Worm (Caenorhabditis elegans) whole organism, late embryonic: ENCODE results near the gene C30G7.3.

Experiments
- C38D4.7 ChIP-seq: fragments of 200-800 bp; sonication (Bioruptor generic); optimal IDR thresholded peaks from 2 replicates; lab custom pipeline; 2018; ENCODE audit warnings: mild to moderate bottlenecking, missing genetic modification characterization, moderate library complexity, missing compliant biosample characterization
- F13H6.1 ChIP-seq: sonication (generic microtip); optimal IDR thresholded peaks from 2 replicates; lab custom pipeline; 2016; ENCODE audit warnings: missing genetic modification characterization, missing compliant biosample characterization
- K02D7.2 ChIP-seq: sonication (generic microtip); optimal IDR thresholded peaks from 2 replicates; lab custom pipeline; 2017; ENCODE audit warnings: mild to moderate bottlenecking, missing genetic modification characterization, missing compliant biosample characterization
- K09A11.1 ChIP-seq: sonication (generic microtip); optimal IDR thresholded peaks from 2 replicates; lab custom pipeline; 2017; ENCODE audit warnings: antibody characterized with exemption, mild to moderate bottlenecking, missing genetic modification characterization, missing compliant biosample characterization; ENCODE audit not compliant: insufficient read depth
- T23F11.4 ChIP-seq: fragments of 200-800 bp; sonication (Bioruptor generic); optimal IDR thresholded peaks from 2 replicates; lab custom pipeline; 2018; ENCODE audit warnings: mild to moderate bottlenecking, missing genetic modification characterization, missing compliant biosample characterization
- Y22D7AL.16 ChIP-seq: sonication (generic microtip); optimal IDR thresholded peaks from 2 replicates; lab custom pipeline; 2016; ENCODE audit warnings: missing genetic modification characterization, missing compliant biosample characterization
- ama-1 ChIP-seq: fragments of 150-350 bp; optimal IDR thresholded peaks from 2 replicates; lab custom pipeline; 2014
- ceh-18 ChIP-seq: sonication (generic microtip); optimal IDR thresholded peaks from 2 replicates; lab custom pipeline; 2016; ENCODE audit warnings: missing genetic modification characterization, missing compliant biosample characterization
- ceh-19 ChIP-seq: fragments of 200-800 bp; sonication (Bioruptor generic); optimal IDR thresholded peaks from 2 replicates; lab custom pipeline; 2018; ENCODE audit warnings: mild to moderate bottlenecking, missing genetic modification characterization, missing compliant biosample characterization
- ceh-30 ChIP-seq: fragments of 150-350 bp; optimal IDR thresholded peaks from 2 replicates; lab custom pipeline; 2014; ENCODE audit warnings: missing biosample characterization, missing genetic modification characterization
- ceh-31 ChIP-seq: sonication (generic microtip); optimal IDR thresholded peaks from 2 replicates; lab custom pipeline; 2016; ENCODE audit warnings: missing genetic modification characterization, missing compliant biosample characterization
- ceh-9 ChIP-seq: sonication (generic microtip); optimal IDR thresholded peaks from 2 replicates; lab custom pipeline; 2016; ENCODE audit warnings: mild to moderate bottlenecking, missing genetic modification characterization, inconsistent platforms, missing compliant biosample characterization
- che-1 ChIP-seq: sonication (generic microtip); optimal IDR thresholded peaks from 2 replicates; lab custom pipeline; 2016; ENCODE audit warnings: mild to moderate bottlenecking, missing genetic modification characterization, missing compliant biosample characterization
- elt-4 ChIP-seq: sonication (generic microtip); optimal IDR thresholded peaks from 2 replicates; lab custom pipeline; 2016; ENCODE audit warnings: missing genetic modification characterization, missing compliant biosample characterization
- ets-4 ChIP-seq: sonication (generic microtip); optimal IDR thresholded peaks from 2 replicates; lab custom pipeline; 2016; ENCODE audit warnings: missing genetic modification characterization, missing compliant biosample characterization
- eyg-1 ChIP-seq: sonication (generic microtip); optimal IDR thresholded peaks from 2 replicates; lab custom pipeline; 2016; ENCODE audit warnings: missing genotype, missing genetic modification characterization, missing compliant biosample characterization
- fkh-10 ChIP-seq: fragments of 150-350 bp; optimal IDR thresholded peaks from 2 replicates; lab custom pipeline; 2014; ENCODE audit warnings: missing biosample characterization, missing genetic modification reagents, missing genetic modification characterization
- fkh-6 ChIP-seq: sonication (generic microtip); optimal IDR thresholded peaks from 2 replicates; lab custom pipeline; 2016; ENCODE audit warnings: missing genetic modification characterization, missing compliant biosample characterization
- hlh-13 ChIP-seq: fragments of 200-800 bp; sonication (Bioruptor generic); optimal IDR thresholded peaks from 2 replicates; lab custom pipeline; 2018; ENCODE audit warnings: mild to moderate bottlenecking, missing genetic modification characterization, missing compliant biosample characterization
- hlh-8 ChIP-seq: sonication (generic microtip); optimal IDR thresholded peaks from 2 replicates; lab custom pipeline; 2016; ENCODE audit warnings: missing genotype, missing genetic modification characterization, missing compliant biosample characterization
- lim-6 ChIP-seq: sonication (generic microtip); optimal IDR thresholded peaks from 2 replicates; lab custom pipeline; 2016; ENCODE audit warnings: missing genetic modification characterization, missing compliant biosample characterization
- mec-3 ChIP-seq: sonication (generic microtip); optimal IDR thresholded peaks from 2 replicates; lab custom pipeline; 2016; ENCODE audit warnings: borderline replicate concordance, missing genetic modification characterization, missing compliant biosample characterization
- nfya-1 ChIP-seq: sonication (generic microtip); optimal IDR thresholded peaks from 2 replicates; lab custom pipeline; 2017; ENCODE audit warnings: missing genetic modification characterization, mild to moderate bottlenecking, missing compliant biosample characterization, antibody characterized with exemption, moderate library complexity
- nhr-11 ChIP-seq: fragments of 150-350 bp; optimal IDR thresholded peaks from 2 replicates; lab custom pipeline; 2014; ENCODE audit warnings: missing biosample characterization, missing genetic modification characterization
- nhr-232 ChIP-seq: sonication (generic microtip); optimal IDR thresholded peaks from 2 replicates; lab custom pipeline; 2016; ENCODE audit warnings: missing genetic modification characterization, missing compliant biosample characterization
- odd-2 ChIP-seq: sonication (generic microtip); optimal IDR thresholded peaks from 2 replicates; lab custom pipeline; 2017; ENCODE audit warnings: antibody characterized with exemption, mild to moderate bottlenecking, missing genetic modification characterization, missing compliant biosample characterization
- pag-3 ChIP-seq: sonication (generic microtip); optimal IDR thresholded peaks from 2 replicates; lab custom pipeline; 2016; ENCODE audit warnings: missing compliant biosample characterization, missing genetic modification characterization, borderline replicate concordance
- pax-1 ChIP-seq: fragments of 150-350 bp; optimal IDR thresholded peaks from 2 replicates; lab custom pipeline; 2014; ENCODE audit warnings: missing biosample characterization, missing genetic modification characterization
- pha-4 ChIP-seq: fragments of 150-350 bp; optimal IDR thresholded peaks from 2 replicates; lab custom pipeline; 2018; ENCODE audit warnings: missing biosample characterization, missing genetic modification reagents, missing genetic modification characterization
- pqm-1 ChIP-seq: sonication (generic microtip); optimal IDR thresholded peaks from 2 replicates; lab custom pipeline; 2016; ENCODE audit warnings: missing genetic modification characterization, missing compliant biosample characterization
- pros-1 ChIP-seq: fragments of 150-350 bp; optimal IDR thresholded peaks from 2 replicates; lab custom pipeline; 2014; ENCODE audit warnings: missing biosample characterization, missing genetic modification reagents, missing genetic modification characterization
- sdc-2 ChIP-seq: sonication (generic microtip); optimal IDR thresholded peaks from 2 replicates; lab custom pipeline; 2016; ENCODE audit warnings: missing genotype, missing genetic modification characterization, missing compliant biosample characterization
- sox-4 ChIP-seq: sonication (generic microtip); optimal IDR thresholded peaks from 2 replicates; lab custom pipeline; 2017; ENCODE audit warnings: mild to moderate bottlenecking, missing genetic modification characterization, inconsistent platforms, missing compliant biosample characterization
- syd-9 ChIP-seq: sonication (generic microtip); optimal IDR thresholded peaks from 2 replicates; lab custom pipeline; 2016; ENCODE audit warnings: mild to moderate bottlenecking, missing genetic modification characterization, moderate library complexity, missing compliant biosample characterization
- tbx-7 ChIP-seq: sonication (generic microtip); optimal IDR thresholded peaks from 2 replicates; lab custom pipeline; 2016; ENCODE audit warnings: missing genotype, missing genetic modification characterization, missing compliant biosample characterization
- unc-3 ChIP-seq, 2 experiments: fragments of 200-800 bp in 1 of 2; sonication (Bioruptor generic) in 1 of 2; sonication (generic microtip) in 1 of 2; conservative IDR thresholded peaks in 1 of 2; optimal IDR thresholded peaks in 1 of 2; 2 replicates each; pipeline versions ENCODE4 v1.3.6 to Lab custom; 2016 to 2022; ENCODE audit warnings: missing compliant biosample characterization in 2 of 2, missing genetic modification characterization in 2 of 2, missing genetic modification reagents in 1 of 2
- unc-55 ChIP-seq: sonication (generic microtip); optimal IDR thresholded peaks from 2 replicates; lab custom pipeline; 2017; ENCODE audit warnings: missing biosample characterization, missing genetic modification reagents, missing genetic modification characterization
- ztf-16 ChIP-seq: sonication (generic microtip); optimal IDR thresholded peaks from 2 replicates; lab custom pipeline; 2017; ENCODE audit warnings: missing genetic modification characterization, missing compliant biosample characterization

The C30G7.3 gene

DNA sequence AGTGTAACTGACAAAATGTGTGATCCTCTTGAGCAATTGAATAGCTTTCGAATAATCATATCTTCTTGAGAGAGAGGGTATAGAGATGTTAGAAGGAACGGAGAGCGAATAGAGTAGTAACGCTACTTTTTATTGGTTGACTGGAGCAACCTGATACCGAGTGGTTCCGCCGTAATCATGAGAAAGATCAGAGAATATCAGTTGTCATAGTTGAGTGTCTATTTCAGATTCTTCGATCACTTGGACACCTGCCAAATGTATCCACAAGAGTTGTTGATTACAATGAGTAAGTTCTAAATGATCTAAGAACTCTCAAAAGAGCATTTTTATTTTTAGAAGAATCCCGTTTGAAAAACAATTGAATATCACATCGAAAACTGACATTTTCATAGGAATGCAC lies 34.7 kb downstream of the C30G7.3 start:
- TF ChIP-seq elt-4 (no peak), pax-1 (tag; lab: Kevin White, UChicago) (no peak)

DNA sequence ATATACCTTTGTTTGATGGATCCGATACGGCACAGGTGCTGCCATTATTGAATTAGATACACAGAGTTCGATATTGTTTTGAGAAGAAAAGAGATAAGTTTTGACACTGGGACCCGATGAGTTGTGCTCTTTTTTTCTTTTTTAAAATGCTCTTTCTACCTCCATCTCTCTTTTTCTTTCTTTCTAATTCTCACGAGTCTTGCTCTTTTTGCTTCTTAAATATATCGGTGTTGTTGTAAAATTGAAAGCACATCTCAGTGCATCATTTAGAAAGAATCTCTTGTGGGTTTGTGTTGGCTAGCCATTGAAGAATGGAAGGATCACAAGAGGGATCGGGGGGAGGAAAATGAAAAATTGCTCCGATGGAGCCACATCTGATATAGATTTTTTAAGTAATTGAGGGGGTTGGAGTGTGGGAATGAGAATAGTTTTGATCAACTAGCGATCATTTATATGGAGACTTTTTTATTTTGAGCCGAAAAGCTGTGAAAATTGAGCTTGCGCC lies 36.1 kb downstream of the C30G7.3 start, which contains the start of gene H12D21.9:
Gene H12D21.9, minus strand, starts transcription at position 148 of the 505 bp plus-strand sequence.
- TF ChIP-seq unc-55 (peak; percentile 16), ceh-18 (tag; lab: Kevin White, UChicago) (peak; percentile 41), nhr-232 (tag; lab: Kevin White, UChicago) (no peak)

DNA sequence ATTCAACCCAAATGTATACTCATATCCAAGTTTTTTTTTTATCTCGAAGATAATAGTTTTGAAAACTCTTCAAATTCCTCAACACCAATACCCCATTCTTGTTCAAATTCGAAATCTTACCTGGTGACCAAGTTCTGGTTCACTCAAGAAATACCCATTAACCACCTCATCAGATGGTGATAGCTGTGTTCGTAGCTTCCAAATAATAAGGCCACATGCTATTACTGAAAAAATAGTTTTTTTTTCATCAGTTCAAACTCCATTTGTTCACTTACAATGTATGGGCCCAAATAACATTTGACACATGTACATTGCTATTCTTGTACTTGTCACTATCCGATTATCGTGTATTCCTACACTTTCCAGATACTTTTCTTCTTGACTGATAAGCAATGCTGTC lies 38.1 kb downstream of the C30G7.3 start:
- no peak for TF ChIP-seq pqm-1
- TF ChIP-seq nfya-1 (tag; lab: Kevin White, UChicago), result no peak
- TF ChIP-seq sdc-2 (tag; lab: Kevin White, UChicago), result no peak
- no peak for TF ChIP-seq ceh-31 (tag; lab: Kevin White, UChicago)
- no peak for TF ChIP-seq nhr-11 (tag; lab: Kevin White, UChicago)
- no peak for TF ChIP-seq ama-1 (lab: Kevin White, UChicago)
- no peak for TF ChIP-seq elt-4
- no peak for TF ChIP-seq F13H6.1 (tag; lab: Kevin White, UChicago)
- TF ChIP-seq syd-9 (tag; lab: Kevin White, UChicago), result no peak
- TF ChIP-seq ets-4, result no peak
- TF ChIP-seq ceh-30 (tag; lab: Kevin White, UChicago), result no peak
- no peak for TF ChIP-seq pros-1
- TF ChIP-seq mec-3, result no peak
- no peak for TF ChIP-seq fkh-10 (GFP tag; lab: Kevin White, UChicago)
- TF ChIP-seq fkh-6 (tag; lab: Kevin White, UChicago), result no peak
- TF ChIP-seq K02D7.2 (tag; lab: Kevin White, UChicago), result no peak
- no peak for TF ChIP-seq C38D4.7 (GFP tag; lab: Kevin White, UChicago)
- no peak for TF ChIP-seq ceh-19 (GFP tag; lab: Kevin White, UChicago)
- TF ChIP-seq che-1, result no peak
- TF ChIP-seq, all 69 proteins: peak for 0

ce11 chrV:14900905-14901304 lies 44.6 kb downstream of the C30G7.3 start:
- TF ChIP-seq odd-2 (tag; lab: Kevin White, UChicago) (no peak), ceh-19 (GFP tag; lab: Kevin White, UChicago) (no peak), ceh-9 (tag; lab: Kevin White, UChicago) (no peak), nhr-232 (tag; lab: Kevin White, UChicago) (no peak), sdc-2 (tag; lab: Kevin White, UChicago) (no peak), T23F11.4 (GFP tag; lab: Kevin White, UChicago) (no peak), hlh-13 (no peak)

ce11 chrV:14899545-14899944 lies 46.0 kb downstream of the C30G7.3 start, which contains the start of gene H12D21.10:
H12D21.10 (plus strand) TSS chrV:14899804.
- TF ChIP-seq ceh-9 (tag; lab: Kevin White, UChicago) (no peak), unc-3 (GFP tag; conservative IDR thresholded peaks at IDR 0.05; lab: Robert Waterston, UW) (no peak), unc-3 (tag; optimal IDR thresholded peaks at IDR 0.05; lab: Kevin White, UChicago) (no peak), ceh-31 (tag; lab: Kevin White, UChicago) (peak; percentile 34), ztf-16 (tag; lab: Kevin White, UChicago) (no peak)
- TF ChIP-seq, all 69 proteins: peak for 1

ce11 chrV:14897731-14898130 lies 47.8 kb downstream of the C30G7.3 start, which contains the start of gene H12D21.6:
H12D21.6 (minus strand) TSS chrV:14897831.
- no peak for TF ChIP-seq ceh-31 (tag; lab: Kevin White, UChicago)
- TF ChIP-seq ceh-18 (tag; lab: Kevin White, UChicago), result no peak
- TF ChIP-seq nhr-11 (tag; lab: Kevin White, UChicago), result no peak
- TF ChIP-seq K09A11.1 (tag; lab: Kevin White, UChicago), result no peak
- no peak for TF ChIP-seq pros-1
- no peak for TF ChIP-seq sox-4 (tag; lab: Kevin White, UChicago)
- TF ChIP-seq lim-6 (tag; lab: Kevin White, UChicago), result no peak
- TF ChIP-seq hlh-8, result no peak
- no peak for TF ChIP-seq che-1
- TF ChIP-seq pha-4 (tag; lab: Kevin White, UChicago), result no peak
- TF ChIP-seq odd-2 (tag; lab: Kevin White, UChicago), result no peak
- no peak for TF ChIP-seq pag-3 (tag; lab: Kevin White, UChicago)
- TF ChIP-seq tbx-7 (tag; lab: Kevin White, UChicago), result no peak
- no peak for TF ChIP-seq ama-1 (lab: Kevin White, UChicago)
- no peak for TF ChIP-seq pqm-1
- no peak for TF ChIP-seq Y22D7AL.16
- TF ChIP-seq eyg-1 (tag; lab: Kevin White, UChicago), result no peak
- no peak for TF ChIP-seq C38D4.7 (GFP tag; lab: Kevin White, UChicago)
- no peak for TF ChIP-seq fkh-10 (GFP tag; lab: Kevin White, UChicago)
- no peak for TF ChIP-seq ceh-19 (GFP tag; lab: Kevin White, UChicago)
